Fruit fly (Drosophila melanogaster) whole organism, embryonic: Measurements from ENCODE around the gene THG.

Experiments
- Aef1 ChIP-seq: fragments of 200-800 bp; sonication (Bioruptor generic); IDR thresholded peaks from 3 replicates; pipeline ENCODE4 v1.3.6; 2022; ENCODE audit warnings: missing biosample characterization, missing genetic modification characterization
- CG10267 ChIP-seq: fragments of 200-800 bp; sonication (Bioruptor generic); optimal IDR thresholded peaks from 2 replicates; lab custom pipeline; 2018; ENCODE audit warnings: missing biosample characterization, mild to moderate bottlenecking, missing genetic modification characterization, moderate library complexity
- CG11695 ChIP-seq: fragments of 200-800 bp; sonication (Bioruptor generic); IDR thresholded peaks from 3 replicates; pipeline ENCODE4 v1.3.6; 2022; ENCODE audit warnings: missing biosample characterization, missing genetic modification characterization
- CG11696 ChIP-seq: fragments of 200-800 bp; sonication (Bioruptor generic); IDR thresholded peaks from 2 replicates; pipeline ENCODE4 v1.3.6; 2022; ENCODE audit warnings: missing biosample characterization, missing genetic modification characterization
- CG14667 ChIP-seq: fragments of 200-800 bp; sonication (Bioruptor generic); IDR thresholded peaks from 2 replicates; pipeline ENCODE4 v1.3.6; 2022; ENCODE audit warnings: missing biosample characterization, missing genetic modification characterization
- CG15011 ChIP-seq: fragments of 200-800 bp; sonication (Bioruptor generic); optimal IDR thresholded peaks from 3 replicates; lab custom pipeline; 2018; ENCODE audit warnings: missing biosample characterization, mild to moderate bottlenecking, missing genetic modification characterization
- CG17359 ChIP-seq: fragments of 200-800 bp; sonication (Bioruptor generic); optimal IDR thresholded peaks from 3 replicates; lab custom pipeline; 2018; ENCODE audit warnings: missing biosample characterization, mild to moderate bottlenecking, missing genetic modification characterization, moderate library complexity
- CG18476 ChIP-seq: fragments of 200-800 bp; sonication (Bioruptor generic); optimal IDR thresholded peaks from 2 replicates; lab custom pipeline; 2016; ENCODE audit warnings: missing biosample characterization, mild to moderate bottlenecking, missing genetic modification characterization
- CG18599 ChIP-seq: fragments of 200-800 bp; sonication (Bioruptor generic); optimal IDR thresholded peaks from 3 replicates; lab custom pipeline; 2017; ENCODE audit warnings: missing biosample characterization, missing genetic modification characterization, mild to moderate bottlenecking, moderate library complexity, missing genetic modification reagents
- CG30431 ChIP-seq: fragments of 200-800 bp; sonication (Bioruptor generic); optimal IDR thresholded peaks from 2 replicates; lab custom pipeline; 2017; ENCODE audit warnings: missing biosample characterization, missing genetic modification characterization
- CG3065 ChIP-seq: fragments of 200-800 bp; sonication (Bioruptor generic); optimal IDR thresholded peaks from 2 replicates; lab custom pipeline; 2016; ENCODE audit warnings: missing biosample characterization, missing genetic modification characterization
- CG32772 ChIP-seq: fragments of 200-800 bp; sonication (Bioruptor generic); IDR thresholded peaks from 2 replicates; pipeline ENCODE4 v1.3.6; 2022; ENCODE audit warnings: missing biosample characterization, missing genetic modification characterization
- CG3281 ChIP-seq: fragments of 200-800 bp; sonication (Bioruptor generic); optimal IDR thresholded peaks from 3 replicates; lab custom pipeline; 2017; ENCODE audit warnings: missing biosample characterization, mild to moderate bottlenecking, missing genetic modification characterization
- CG4360 ChIP-seq: fragments of 200-800 bp; sonication (Bioruptor generic); IDR thresholded peaks from 2 replicates; pipeline ENCODE4 v1.3.6; 2022; ENCODE audit warnings: missing biosample characterization, missing genetic modification characterization
- CG4707 ChIP-seq: fragments of 200-800 bp; sonication (Bioruptor generic); optimal IDR thresholded peaks from 2 replicates; lab custom pipeline; 2018; ENCODE audit warnings: missing biosample characterization, mild to moderate bottlenecking, missing genetic modification characterization, moderate library complexity
- CG7963 ChIP-seq: fragments of 200-800 bp; sonication (Bioruptor generic); IDR thresholded peaks from 3 replicates; pipeline ENCODE4 v1.3.6; 2022; ENCODE audit warnings: missing biosample characterization, missing genetic modification characterization; ENCODE audit not compliant: partially characterized antibody
- CG8478 ChIP-seq: fragments of >200 bp; optimal IDR thresholded peaks from 2 replicates; lab custom pipeline; 2018
- CG8924 ChIP-seq: fragments of 200-800 bp; optimal IDR thresholded peaks from 3 replicates; lab custom pipeline; 2019; ENCODE audit warnings: missing biosample characterization, mild to moderate bottlenecking, missing genetic modification characterization, moderate library complexity
- Dek ChIP-seq: fragments of 200-800 bp; sonication (Bioruptor generic); optimal IDR thresholded peaks from 3 replicates; lab custom pipeline; 2019; ENCODE audit warnings: missing biosample characterization, mild to moderate bottlenecking, missing genetic modification characterization, moderate library complexity
- H2.0 ChIP-seq: fragments of 200-800 bp; sonication (Bioruptor generic); IDR thresholded peaks from 2 replicates; pipeline ENCODE4 v1.3.6; 2022; ENCODE audit warnings: missing biosample characterization, missing genetic modification characterization
- MBD-R2 ChIP-seq: fragments of 200-800 bp; sonication (Bioruptor generic); IDR thresholded peaks from 2 replicates; pipeline ENCODE4 v1.3.6; 2022; ENCODE audit warnings: missing biosample characterization, missing genetic modification characterization
- Meics ChIP-seq: fragments of 200-800 bp; sonication (Bioruptor generic); optimal IDR thresholded peaks from 2 replicates; lab custom pipeline; 2017; ENCODE audit warnings: missing biosample characterization, mild to moderate bottlenecking, missing genetic modification characterization
- NC2α ChIP-seq: fragments of 200-800 bp; sonication (Bioruptor generic); optimal IDR thresholded peaks from 2 replicates; lab custom pipeline; 2016; ENCODE audit warnings: missing biosample characterization, missing genetic modification characterization
- Oli ChIP-seq: fragments of 200-800 bp; sonication (Bioruptor generic); optimal IDR thresholded peaks from 2 replicates; lab custom pipeline; 2018; ENCODE audit warnings: missing biosample characterization, mild to moderate bottlenecking, missing genetic modification characterization, moderate library complexity
- Sry-δ ChIP-seq: fragments of 200-800 bp; sonication (Bioruptor generic); optimal IDR thresholded peaks from 2 replicates; lab custom pipeline; 2016; ENCODE audit warnings: missing biosample characterization, missing genetic modification characterization
- Ssrp ChIP-seq: fragments of 200-800 bp; sonication (Bioruptor generic); optimal IDR thresholded peaks from 2 replicates; lab custom pipeline; 2018; ENCODE audit warnings: missing biosample characterization, mild to moderate bottlenecking, missing genetic modification characterization, moderate library complexity
- Trl ChIP-seq, 3 experiments: fragments of >200 bp in 2 of 3; fragments of 200-800 bp in 1 of 3; sonication (Bioruptor generic) in 1 of 3; optimal IDR thresholded peaks; 2 replicates in 1 of 3; 3 replicates in 2 of 3; lab custom pipeline; 2016 to 2017; ENCODE audit warnings: missing biosample characterization in 1 of 3, missing genetic modification characterization in 1 of 3
- ap ChIP-seq: fragments of 200-800 bp; sonication (Bioruptor generic); IDR thresholded peaks from 2 replicates; pipeline ENCODE4 v1.3.6; 2022; ENCODE audit warnings: missing biosample characterization, missing genetic modification characterization
- cas ChIP-seq: fragments of 200-800 bp; sonication (Bioruptor generic); IDR thresholded peaks from 2 replicates; pipeline ENCODE4 v1.3.6; 2022; ENCODE audit warnings: missing biosample characterization, missing genetic modification characterization
- cg ChIP-seq: fragments of 200-800 bp; sonication (Bioruptor generic); optimal IDR thresholded peaks from 3 replicates; lab custom pipeline; 2019; ENCODE audit warnings: missing biosample characterization, mild to moderate bottlenecking, missing genetic modification characterization, moderate library complexity
- crc ChIP-seq: fragments of 200-800 bp; sonication (Bioruptor generic); optimal IDR thresholded peaks from 2 replicates; lab custom pipeline; 2016; ENCODE audit warnings: missing biosample characterization, missing genetic modification characterization
- croc ChIP-seq: fragments of 200-800 bp; sonication (Bioruptor generic); conservative IDR thresholded peaks from 3 replicates; pipeline ENCODE4 v1.3.6; 2022; ENCODE audit warnings: missing biosample characterization, missing genetic modification characterization
- crol ChIP-seq: fragments of 200-800 bp; sonication (Bioruptor generic); IDR thresholded peaks from 2 replicates; pipeline ENCODE4 v1.3.6; 2022; ENCODE audit warnings: missing biosample characterization, missing genetic modification characterization
- crp ChIP-seq, 2 experiments: fragments of 200-800 bp; sonication (Bioruptor generic); optimal IDR thresholded peaks; 2 replicates in 1 of 2; 3 replicates in 1 of 2; lab custom pipeline; 2017; ENCODE audit warnings: missing biosample characterization in 2 of 2, missing genetic modification characterization in 2 of 2, mild to moderate bottlenecking in 1 of 2, moderate library complexity in 1 of 2
- cwo ChIP-seq: fragments of 200-800 bp; sonication (Bioruptor generic); optimal IDR thresholded peaks from 3 replicates; lab custom pipeline; 2017; ENCODE audit warnings: missing biosample characterization, missing genetic modification characterization, mild to moderate bottlenecking, moderate library complexity, missing genetic modification reagents
- danr ChIP-seq: fragments of 200-800 bp; sonication (Bioruptor generic); IDR thresholded peaks from 2 replicates; pipeline ENCODE4 v1.3.6; 2022; ENCODE audit warnings: missing biosample characterization, missing genetic modification characterization
- gcm2 ChIP-seq: fragments of 200-800 bp; sonication (Bioruptor generic); optimal IDR thresholded peaks from 2 replicates; lab custom pipeline; 2016; ENCODE audit warnings: missing biosample characterization, missing genetic modification characterization
- hb ChIP-seq: fragments of 200-800 bp; sonication (Bioruptor generic); IDR thresholded peaks from 3 replicates; pipeline ENCODE4 v1.3.6; 2022; ENCODE audit warnings: missing biosample characterization, missing genetic modification characterization; ENCODE audit not compliant: partially characterized antibody
- hbn ChIP-seq: fragments of 200-800 bp; sonication (Bioruptor generic); IDR thresholded peaks from 2 replicates; pipeline ENCODE4 v1.3.6; 2022; ENCODE audit warnings: missing biosample characterization, missing genetic modification characterization; ENCODE audit not compliant: partially characterized antibody
- inv ChIP-seq: fragments of 200-800 bp; sonication (Bioruptor generic); IDR thresholded peaks from 2 replicates; pipeline ENCODE4 v1.3.6; 2022; ENCODE audit warnings: missing biosample characterization, missing genetic modification characterization; ENCODE audit not compliant: partially characterized antibody
- kni ChIP-seq: fragments of 200-800 bp; sonication (Bioruptor generic); optimal IDR thresholded peaks from 3 replicates; lab custom pipeline; 2017; ENCODE audit warnings: mild to moderate bottlenecking, missing biosample characterization, missing genetic modification reagents, missing genetic modification characterization
- oc ChIP-seq: fragments of 200-800 bp; sonication (Bioruptor generic); optimal IDR thresholded peaks from 2 replicates; lab custom pipeline; 2018; ENCODE audit warnings: missing biosample characterization, mild to moderate bottlenecking, missing genetic modification characterization, moderate library complexity
- peb ChIP-seq: fragments of 200-800 bp; sonication (Bioruptor generic); IDR thresholded peaks from 2 replicates; pipeline ENCODE4 v1.3.6; 2022; ENCODE audit warnings: missing biosample characterization, missing genetic modification characterization
- sd ChIP-seq: fragments of 200-800 bp; sonication (Bioruptor generic); optimal IDR thresholded peaks from 3 replicates; lab custom pipeline; 2018; ENCODE audit warnings: missing biosample characterization, mild to moderate bottlenecking, missing genetic modification characterization, moderate library complexity
- seq ChIP-seq: fragments of 200-800 bp; sonication (Bioruptor generic); IDR thresholded peaks from 2 replicates; pipeline ENCODE4 v1.3.6; 2022; ENCODE audit warnings: missing biosample characterization, missing genetic modification characterization
- tgo ChIP-seq: fragments of 200-800 bp; sonication (Bioruptor generic); IDR thresholded peaks from 3 replicates; pipeline ENCODE4 v1.3.6; 2022; ENCODE audit warnings: missing biosample characterization, missing genetic modification characterization
- wdn ChIP-seq: fragments of 200-800 bp; sonication (Bioruptor generic); IDR thresholded peaks from 2 replicates; pipeline ENCODE4 v1.3.6; 2022; ENCODE audit warnings: missing biosample characterization, missing genetic modification characterization
- zen2 ChIP-seq: fragments of 200-800 bp; sonication (Bioruptor generic); IDR thresholded peaks from 3 replicates; pipeline ENCODE4 v1.3.6; 2022; ENCODE audit warnings: missing biosample characterization, missing genetic modification characterization; ENCODE audit not compliant: partially characterized antibody

The THG gene

DNA sequence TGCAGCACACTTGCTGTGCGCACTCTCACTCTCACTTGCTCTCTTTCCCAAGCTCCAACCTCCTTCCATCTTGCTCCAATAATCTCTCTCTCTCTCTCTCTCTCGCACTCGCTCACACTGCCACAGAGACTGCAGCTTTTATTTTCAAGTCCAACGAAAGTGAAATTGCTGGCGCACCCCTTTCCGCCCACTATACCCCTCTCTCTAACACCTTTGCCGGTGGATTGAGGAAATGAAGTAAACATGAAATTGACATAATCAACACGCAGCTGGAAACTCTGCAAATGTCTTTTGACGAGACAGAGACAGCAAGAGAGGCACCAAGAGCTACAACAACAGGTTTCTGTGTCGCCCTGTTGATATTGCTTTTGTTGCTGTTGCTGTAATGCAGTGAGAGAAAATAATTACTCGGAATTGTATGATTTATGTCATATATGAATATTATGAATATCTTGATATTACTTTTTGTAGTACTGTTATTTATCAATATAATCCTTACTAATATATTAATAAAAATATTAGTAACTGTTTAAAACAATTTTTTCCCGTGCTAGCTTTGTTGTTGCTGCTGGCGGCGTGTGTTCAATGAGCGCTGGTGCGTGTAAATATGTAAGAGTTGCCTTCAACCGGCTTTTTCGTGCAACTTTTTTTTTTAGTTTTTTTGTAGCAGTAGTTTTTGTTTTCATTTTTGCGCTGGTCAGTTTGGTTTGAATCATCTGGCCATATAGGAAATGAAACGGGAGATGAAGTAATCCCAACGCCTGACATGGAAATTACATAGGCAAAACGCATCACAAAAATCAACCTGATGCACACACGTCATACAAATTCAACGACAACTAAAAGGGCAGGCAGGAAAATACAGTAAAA, 13.7 kb downstream of the THG start (continued):
- TF ChIP-seq CG3281 (GFP tag; lab: Kevin White, UChicago) (peak; percentile 71), CG8924 (tag; lab: Kevin White, UChicago) (peak; percentile 95), hb (GFP tag; lab: Robert Waterston, UW) (no peak), cas (peak; percentile 65), CG4707 (GFP tag; lab: Kevin White, UChicago) (peak; percentile 53), crol (peak; percentile 78), crc (GFP tag; lab: Kevin White, UChicago) (no peak), CG15011 (GFP tag; lab: Kevin White, UChicago) (peak; percentile 74), CG4360 (GFP tag; lab: Robert Waterston, UW) (peak; percentile 88), peb (peak; percentile 86), Dek (tag; lab: Kevin White, UChicago) (peak; percentile 87), croc (peak; percentile 94), Ssrp (tag; lab: Kevin White, UChicago) (peak; percentile 96), wdn (GFP tag; lab: Robert Waterston, UW) (peak; percentile 69), hbn (no peak), Trl (optimal IDR thresholded peaks at IDR 0.05; lab: Kevin White, UChicago) (peak; percentile 80 to 84), Trl (GFP tag; optimal IDR thresholded peaks at IDR 0.05; lab: Kevin White, UChicago) (peak; percentile 68), Oli (tag; lab: Kevin White, UChicago) (peak; percentile 96), CG18476 (GFP tag; lab: Kevin White, UChicago) (peak; percentile 78), CG14667 (GFP tag; lab: Robert Waterston, UW) (peak; percentile 94), danr (peak; percentile 84; the same call in 1 of the 2 replicates), inv (no peak), zen2 (0 out of 3 replicates have a peak, but pooled peaks have one; percentile 46), CG32772 (GFP tag; lab: Robert Waterston, UW) (peak; percentile 94), cwo (GFP tag; lab: Kevin White, UChicago) (peak; percentile 87), CG7963 (GFP tag; lab: Robert Waterston, UW) (no peak), tgo (peak; percentile 95), seq (GFP tag; lab: Robert Waterston, UW) (peak; percentile 85), Meics (GFP tag; lab: Kevin White, UChicago) (peak; percentile 86), CG11695 (peak; percentile 94), CG17359 (tag; lab: Kevin White, UChicago) (peak; percentile 96), crp (GFP tag; optimal IDR thresholded peaks at IDR 0.05; lab: Kevin White, UChicago) (peak in 1 of 2 experiments; percentile 53), CG18599 (GFP tag; lab: Kevin White, UChicago) (peak; percentile 90), CG30431 (GFP tag; lab: Kevin White, UChicago) (peak; percentile 68), CG11696 (GFP tag; lab: Robert Waterston, UW) (peak; percentile 82), H2.0 (GFP tag; lab: Robert Waterston, UW) (peak; percentile 85), oc (tag; lab: Kevin White, UChicago) (peak; percentile 92), Sry-δ (GFP tag; lab: Kevin White, UChicago) (no peak), CG8478 (no peak), cg (no peak), kni (peak; percentile 97), ap (GFP tag; lab: Robert Waterston, UW) (peak; percentile 92), gcm2 (GFP tag; lab: Kevin White, UChicago) (peak; percentile 19), sd (peak; percentile 84), Aef1 (peak; percentile 96), NC2α (no peak), CG10267 (tag; lab: Kevin White, UChicago) (peak; percentile 86), CG3065 (GFP tag; lab: Kevin White, UChicago) (peak; percentile 91), MBD-R2 (GFP tag; lab: Robert Waterston, UW) (peak; percentile 53)
